Worm (Caenorhabditis elegans): ENCODE data around the gene srlf-35.
A peak's percentile ranks its signal among the peaks of the same experiment; 100 is the strongest.

srlf-35 gene

DNA sequence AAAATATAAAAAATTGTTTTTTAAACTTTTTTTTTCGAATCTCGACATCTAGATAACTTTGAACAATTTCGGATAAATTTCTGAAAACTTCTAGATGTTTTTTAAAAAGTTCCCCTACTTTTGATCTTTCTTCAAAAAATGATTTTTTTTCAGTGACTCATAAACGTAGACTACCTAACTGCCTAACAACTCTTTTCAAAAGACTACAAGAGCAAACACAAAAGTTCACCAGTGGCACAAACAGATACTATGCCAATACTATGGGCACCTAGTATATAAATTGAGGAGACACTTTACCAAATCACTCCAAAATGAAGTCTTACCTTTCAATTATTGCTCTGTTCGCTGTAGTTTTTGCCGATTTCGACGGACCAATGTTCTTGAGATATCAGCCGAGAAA lies at the start of gene srlf-35:
srlf-35 (plus strand) TSS at position 301 of the 400 bp plus-strand sequence.
- TF ChIP-seq nhr-21 (tag; optimal IDR thresholded peaks at IDR 0.05): no peak
- no peak for TF ChIP-seq nhr-77 (tag; optimal IDR thresholded peaks at IDR 0.05)

DNA sequence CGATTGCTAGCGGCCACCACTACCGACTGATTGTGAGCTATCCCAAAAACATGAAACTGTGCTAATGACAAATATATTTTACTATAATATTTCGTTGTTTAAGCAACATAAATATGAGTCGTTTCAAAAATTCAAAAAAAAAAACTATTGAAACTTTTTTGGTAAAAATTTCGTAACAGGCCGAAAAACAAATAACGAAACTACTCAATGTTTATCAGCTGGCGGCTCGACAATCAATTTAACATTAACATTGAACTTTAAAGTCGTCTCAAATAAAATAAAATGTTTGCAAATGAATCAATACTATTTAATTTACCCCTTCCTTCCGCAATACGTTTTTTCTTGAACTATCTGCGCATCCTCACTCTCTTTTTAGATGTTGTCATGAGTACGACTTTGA lies 46.0 kb upstream of the srlf-35 start:
- TF ChIP-seq fos-1 (tag; optimal IDR thresholded peaks at IDR 0.05): no peak

DNA sequence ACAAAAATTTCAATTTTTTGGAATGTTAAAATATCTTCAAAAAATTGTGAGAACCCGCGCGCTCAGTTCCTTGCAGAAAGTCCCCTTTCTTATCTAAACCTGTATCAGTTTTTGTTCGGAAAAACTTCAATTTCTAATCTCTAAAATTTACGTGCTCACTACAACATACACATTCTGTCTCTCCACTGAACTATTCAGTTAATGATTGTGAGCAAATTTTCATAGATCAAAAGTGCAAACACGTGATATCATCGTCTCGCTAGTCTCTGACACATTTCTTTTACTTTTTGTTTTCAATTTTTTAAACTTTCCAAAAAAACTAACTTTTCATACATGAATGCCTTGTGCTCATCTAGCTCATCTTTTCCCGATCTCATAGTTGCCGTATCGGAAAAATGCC lies 44.4 kb upstream of the srlf-35 start, which contains the start of gene nhr-203:
nhr-203 (plus strand) TSS at position 332 of the 400 bp plus-strand sequence.
- TF ChIP-seq egl-27 (tag; optimal IDR thresholded peaks at IDR 0.05): no peak
- no peak for TF ChIP-seq snpc-4 (tag; optimal IDR thresholded peaks at IDR 0.05)
- TF ChIP-seq sem-4 (tag; optimal IDR thresholded peaks at IDR 0.05): no peak
- no peak for TF ChIP-seq nhr-77 (tag; optimal IDR thresholded peaks at IDR 0.05)
- TF ChIP-seq ceh-82 (tag; optimal IDR thresholded peaks at IDR 0.05): no peak
- no peak for TF ChIP-seq lsy-2 (tag; optimal IDR thresholded peaks at IDR 0.05)
- TF ChIP-seq lin-11 (tag; optimal IDR thresholded peaks at IDR 0.05): no peak
- TF ChIP-seq nhr-25 (tag; optimal IDR thresholded peaks at IDR 0.05): no peak
- TF ChIP-seq nhr-11 (tag; optimal IDR thresholded peaks at IDR 0.05): no peak
- no peak for TF ChIP-seq C34F6.9 (tag; optimal IDR thresholded peaks at IDR 0.05)
- peak; percentile 75 for TF ChIP-seq fos-1 (tag; optimal IDR thresholded peaks at IDR 0.05)
- no peak for TF ChIP-seq ztf-1 (GFP tag; conservative IDR thresholded peaks at IDR 0.05)
- no peak for TF ChIP-seq ZK546.5 (tag; optimal IDR thresholded peaks at IDR 0.05)
- no peak for TF ChIP-seq nhr-21 (tag; optimal IDR thresholded peaks at IDR 0.05)
- TF ChIP-seq zag-1 (tag; optimal IDR thresholded peaks at IDR 0.05): no peak
- TF ChIP-seq nhr-129 (tag; optimal IDR thresholded peaks at IDR 0.05): no peak
- no peak for TF ChIP-seq nhr-237 (tag; optimal IDR thresholded peaks at IDR 0.05)
- TF ChIP-seq Y55F3AM.14 (GFP tag; optimal IDR thresholded peaks at IDR 0.05): no peak
- peak; percentile 80 for TF ChIP-seq sma-9 (GFP tag; optimal IDR thresholded peaks at IDR 0.05)
- no peak for TF ChIP-seq sma-9 (tag; optimal IDR thresholded peaks at IDR 0.05)
- TF ChIP-seq mbf-1 (tag; optimal IDR thresholded peaks at IDR 0.05): no peak
- TF ChIP-seq unc-39 (tag; optimal IDR thresholded peaks at IDR 0.05): no peak
- peak; percentile 45 for TF ChIP-seq crh-2 (tag; optimal IDR thresholded peaks at IDR 0.05)
- no peak for TF ChIP-seq unc-62 (GFP tag; optimal IDR thresholded peaks at IDR 0.05)
- peak; percentile 52 for TF ChIP-seq skn-1 (tag; optimal IDR thresholded peaks at IDR 0.05)
- no peak for TF ChIP-seq nhr-6 (tag; optimal IDR thresholded peaks at IDR 0.05)
- peak; percentile 37 for TF ChIP-seq gmeb-1 (tag; optimal IDR thresholded peaks at IDR 0.05)
- no peak for TF ChIP-seq nhr-12 (tag; optimal IDR thresholded peaks at IDR 0.05)
- TF ChIP-seq R02D3.7 (tag; optimal IDR thresholded peaks at IDR 0.05): no peak
- no peak for TF ChIP-seq dmd-4 (tag; optimal IDR thresholded peaks at IDR 0.05)
- TF ChIP-seq lin-39 (tag; optimal IDR thresholded peaks at IDR 0.05): no peak
- TF ChIP-seq ceh-16 (tag; optimal IDR thresholded peaks at IDR 0.05): no peak
- no peak for TF ChIP-seq lin-13 (GFP tag; optimal IDR thresholded peaks at IDR 0.05)
- no peak for TF ChIP-seq ztf-4 (tag; optimal IDR thresholded peaks at IDR 0.05)
- TF ChIP-seq sma-3 (GFP tag; optimal IDR thresholded peaks at IDR 0.05): no peak
- TF ChIP-seq ztf-11 (tag; optimal IDR thresholded peaks at IDR 0.05): no peak
- no peak for TF ChIP-seq blmp-1 (tag; optimal IDR thresholded peaks at IDR 0.05; ENCODE audit: insufficient read depth)
- TF ChIP-seq F13H6.1 (tag; optimal IDR thresholded peaks at IDR 0.05): peak; percentile 1
- no peak for TF ChIP-seq nhr-23 (tag; optimal IDR thresholded peaks at IDR 0.05)
- TF ChIP-seq elt-1 (tag; optimal IDR thresholded peaks at IDR 0.05): no peak
- no peak for TF ChIP-seq elt-3 (tag; optimal IDR thresholded peaks at IDR 0.05)
- no peak for TF ChIP-seq alr-1 (tag; optimal IDR thresholded peaks at IDR 0.05)
- TF ChIP-seq peb-1 (tag; optimal IDR thresholded peaks at IDR 0.05): no peak
- TF ChIP-seq ama-1 (optimal IDR thresholded peaks at IDR 0.05): no peak
- no peak for TF ChIP-seq mab-5 (tag; optimal IDR thresholded peaks at IDR 0.05)
